Fruit fly (Drosophila melanogaster): Measurements from ENCODE around the gene CG10646.

DNA sequence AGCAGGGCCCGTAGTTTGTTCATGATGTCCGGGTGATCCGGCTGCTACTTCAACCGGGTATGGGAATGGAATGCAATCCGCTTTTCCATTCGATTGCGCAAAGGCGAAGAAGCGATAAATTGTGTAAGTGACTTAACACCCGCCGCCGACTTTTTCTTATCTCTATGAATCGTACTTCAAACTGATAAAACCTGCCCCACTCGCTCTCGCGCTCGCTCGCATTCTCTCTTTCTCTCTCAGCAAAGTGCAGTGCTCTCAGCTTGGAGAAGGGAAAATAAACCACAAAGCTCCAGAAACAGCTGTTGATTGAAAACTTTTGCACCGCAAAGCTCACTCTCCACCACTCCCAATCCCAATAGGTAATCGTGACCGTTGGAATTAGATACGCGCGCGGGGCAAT lies 13.7 kb downstream of the CG10646 start:
- TF ChIP-seq vfl (GFP tag; optimal IDR thresholded peaks at IDR 0.05) (no peak), CG12299 (tag; optimal IDR thresholded peaks at IDR 0.05) (no peak), CG33557 (GFP tag; optimal IDR thresholded peaks at IDR 0.05) (no peak)
